Worm (Caenorhabditis elegans): ENCODE data around the gene lin-14.

DNA sequence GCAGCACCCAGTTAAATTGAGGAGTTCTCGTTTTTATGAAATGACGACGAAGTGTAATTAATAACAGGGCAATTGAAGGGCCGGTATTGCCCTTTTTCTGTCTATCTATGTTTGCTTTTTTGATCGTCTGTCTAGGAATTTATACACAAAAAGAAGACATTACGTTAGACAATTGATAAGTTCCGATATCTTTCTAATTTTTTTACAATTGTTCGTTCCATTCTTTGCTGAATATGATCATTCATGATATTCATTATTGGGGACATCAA is 16.4 kb downstream of the lin-14 start:
- TF ChIP-seq dao-5 (tag; optimal IDR thresholded peaks at IDR 0.05): no peak
- no peak for TF ChIP-seq him-1 (tag; optimal IDR thresholded peaks at IDR 0.05)
